Worm (Caenorhabditis elegans) whole organism, L3 larva: ENCODE data around the gene Y40B10A.5.
A peak's percentile ranks its signal among the peaks of the same experiment; 100 is the strongest.

Experiments used
- ZK546.5 ChIP-seq: sonication (generic microtip); optimal IDR thresholded peaks from 2 replicates; lab custom pipeline; 2017; ENCODE audit warnings: missing biosample characterization, missing genetic modification characterization
- ama-1 ChIP-seq: fragments of 150-350 bp; optimal IDR thresholded peaks from 2 replicates; lab custom pipeline; 2018
- ceh-16 ChIP-seq: sonication (generic microtip); optimal IDR thresholded peaks from 2 replicates; lab custom pipeline; 2017; ENCODE audit warnings: missing biosample characterization, missing genetic modification characterization
- ceh-28 ChIP-seq: fragments of 150-350 bp; optimal IDR thresholded peaks from 2 replicates; lab custom pipeline; 2014; ENCODE audit warnings: missing biosample characterization, missing genetic modification reagents, missing genetic modification characterization
- ceh-82 ChIP-seq: fragments of 150-350 bp; optimal IDR thresholded peaks from 2 replicates; lab custom pipeline; 2014; ENCODE audit warnings: missing biosample characterization, missing genetic modification characterization
- ceh-9 ChIP-seq: sonication (generic microtip); optimal IDR thresholded peaks from 2 replicates; lab custom pipeline; 2018; ENCODE audit warnings: missing biosample characterization, missing genetic modification characterization
- egl-27 ChIP-seq: sonication (generic microtip); optimal IDR thresholded peaks from 4 replicates; lab custom pipeline; 2017; ENCODE audit warnings: missing biosample characterization, missing genetic modification reagents, missing genetic modification characterization
- egl-5 ChIP-seq: fragments of 150-350 bp; optimal IDR thresholded peaks from 2 replicates; lab custom pipeline; 2017; ENCODE audit warnings: missing biosample characterization, missing genetic modification reagents, missing genetic modification characterization, inconsistent platforms
- elt-1 ChIP-seq: fragments of 150-350 bp; optimal IDR thresholded peaks from 2 replicates; lab custom pipeline; 2014; ENCODE audit warnings: missing biosample characterization, missing genetic modification characterization
- elt-2 ChIP-seq: sonication (generic microtip); optimal IDR thresholded peaks from 2 replicates; lab custom pipeline; 2016; ENCODE audit warnings: missing genetic modification reagents, mild to moderate bottlenecking, missing genetic modification characterization, missing compliant biosample characterization
- elt-3 ChIP-seq, 3 experiments: fragments of 150-350 bp in 1 of 3; sonication (generic microtip) in 2 of 3; optimal IDR thresholded peaks; 2 replicates in 2 of 3; 4 replicates in 1 of 3; lab custom pipeline; 2014 to 2017; ENCODE audit warnings: missing biosample characterization in 3 of 3, missing genetic modification characterization in 3 of 3
- eor-1 ChIP-seq, 2 experiments: fragments of 150-350 bp; optimal IDR thresholded peaks; 2 replicates each; lab custom pipeline; 2014 to 2018; ENCODE audit warnings: missing biosample characterization in 2 of 2, missing genetic modification characterization in 2 of 2
- fkh-10 ChIP-seq: sonication (generic microtip); optimal IDR thresholded peaks from 2 replicates; lab custom pipeline; 2017; ENCODE audit warnings: missing biosample characterization, missing genetic modification reagents, missing genetic modification characterization
- fkh-2 ChIP-seq: fragments of 150-350 bp; optimal IDR thresholded peaks from 2 replicates; lab custom pipeline; 2014; ENCODE audit warnings: missing biosample characterization, missing genetic modification reagents, missing genetic modification characterization
- fos-1 ChIP-seq: fragments of 150-350 bp; optimal IDR thresholded peaks from 2 replicates; lab custom pipeline; 2014; ENCODE audit warnings: missing biosample characterization, missing genetic modification characterization
- jun-1 ChIP-seq: fragments of 150-350 bp; optimal IDR thresholded peaks from 2 replicates; lab custom pipeline; 2014; ENCODE audit warnings: missing biosample characterization, missing genetic modification reagents, missing genetic modification characterization
- lin-15B ChIP-seq: fragments of 150-350 bp; optimal IDR thresholded peaks from 2 replicates; lab custom pipeline; 2014; ENCODE audit warnings: missing biosample characterization, missing genetic modification characterization
- lsy-12 ChIP-seq: sonication (generic microtip); optimal IDR thresholded peaks from 2 replicates; lab custom pipeline; 2016; ENCODE audit warnings: mild to moderate bottlenecking, missing genetic modification characterization, missing compliant biosample characterization
- mml-1 ChIP-seq: fragments of 150-350 bp; sonication (generic microtip); optimal IDR thresholded peaks from 3 replicates; lab custom pipeline; 2014; ENCODE audit warnings: missing biosample characterization, missing genetic modification characterization
- nfya-1 ChIP-seq: sonication (generic microtip); optimal IDR thresholded peaks from 2 replicates; lab custom pipeline; 2017; ENCODE audit warnings: missing genetic modification characterization, mild to moderate bottlenecking, missing compliant biosample characterization, antibody characterized with exemption, moderate library complexity; ENCODE audit not compliant: insufficient read depth
- nhr-11 ChIP-seq: fragments of 150-350 bp; optimal IDR thresholded peaks from 2 replicates; lab custom pipeline; 2014; ENCODE audit warnings: missing biosample characterization, missing genetic modification characterization
- nhr-23 ChIP-seq: fragments of 150-350 bp; optimal IDR thresholded peaks from 2 replicates; lab custom pipeline; 2014; ENCODE audit warnings: missing biosample characterization, missing genetic modification reagents, missing genetic modification characterization
- nhr-237 ChIP-seq: fragments of 150-350 bp; optimal IDR thresholded peaks from 2 replicates; lab custom pipeline; 2014; ENCODE audit warnings: missing biosample characterization, missing genetic modification characterization
- nhr-25 ChIP-seq: sonication (generic microtip); optimal IDR thresholded peaks from 2 replicates; lab custom pipeline; 2017; ENCODE audit warnings: missing biosample characterization, missing genetic modification characterization
- nhr-43 ChIP-seq: sonication (generic microtip); optimal IDR thresholded peaks from 2 replicates; lab custom pipeline; 2016; ENCODE audit warnings: mild to moderate bottlenecking, missing genetic modification characterization, missing compliant biosample characterization; ENCODE audit not compliant: poor library complexity, severe bottlenecking
- nhr-67 ChIP-seq: fragments of 150-350 bp; optimal IDR thresholded peaks from 2 replicates; lab custom pipeline; 2014; ENCODE audit warnings: missing biosample characterization, missing genetic modification characterization
- nhr-76 ChIP-seq: fragments of 150-350 bp; sonication (generic microtip); optimal IDR thresholded peaks from 5 replicates; lab custom pipeline; 2014; ENCODE audit warnings: missing biosample characterization, missing genetic modification characterization
- nhr-77 ChIP-seq: fragments of 150-350 bp; optimal IDR thresholded peaks from 2 replicates; lab custom pipeline; 2014; ENCODE audit warnings: missing biosample characterization, missing genetic modification characterization
- pha-4 ChIP-seq: fragments of 150-350 bp; optimal IDR thresholded peaks from 2 replicates; lab custom pipeline; 2014; ENCODE audit warnings: missing biosample characterization, missing genetic modification reagents, missing genetic modification characterization
- pqm-1 ChIP-seq: fragments of 150-350 bp; optimal IDR thresholded peaks from 2 replicates; lab custom pipeline; 2017; ENCODE audit warnings: missing biosample characterization, missing genetic modification characterization, inconsistent platforms
- sea-2 ChIP-seq: fragments of 150-350 bp; sonication (generic microtip); optimal IDR thresholded peaks from 4 replicates; lab custom pipeline; 2014; ENCODE audit warnings: missing biosample characterization, missing genetic modification reagents, missing genetic modification characterization
- unc-39 ChIP-seq: sonication (generic microtip); optimal IDR thresholded peaks from 4 replicates; lab custom pipeline; 2017; ENCODE audit warnings: missing biosample characterization, missing genetic modification characterization
- unc-62 ChIP-seq: fragments of 150-350 bp; sonication (generic microtip); optimal IDR thresholded peaks from 4 replicates; lab custom pipeline; 2014; ENCODE audit warnings: missing biosample characterization, missing genetic modification reagents, missing genetic modification characterization
- ztf-11 ChIP-seq: fragments of 150-350 bp; optimal IDR thresholded peaks from 2 replicates; lab custom pipeline; 2014; ENCODE audit warnings: missing biosample characterization, missing genetic modification characterization

Gene Y40B10A.5

ce11 chrV:2055765-2056504, 10.1 kb upstream of the Y40B10A.5 start:
- no peak for TF ChIP-seq jun-1 (tag; lab: Kevin White, UChicago)
- TF ChIP-seq nhr-76 (tag; lab: Kevin White, UChicago): peak; percentile 25
- peak; percentile 8 for TF ChIP-seq lin-15B
- peak; percentile 58 for TF ChIP-seq pha-4 (tag; lab: Kevin White, UChicago)
- peak; percentile 28 for TF ChIP-seq pqm-1 (tag; lab: Kevin White, UChicago)
- TF ChIP-seq elt-2: peak; percentile 63
- no peak for TF ChIP-seq nhr-25 (tag; lab: Kevin White, UChicago)
- TF ChIP-seq, all 47 proteins: peak for 5

ce11 chrV:2054254-2054653, 8.4 kb upstream of the Y40B10A.5 start:
- no peak for TF ChIP-seq ama-1 (lab: Kevin White, UChicago)
- TF ChIP-seq nhr-67 (tag; lab: Kevin White, UChicago): no peak
- TF ChIP-seq, all 47 proteins: peak for 0

- no peak for TF ChIP-seq elt-1 (tag; lab: Kevin White, UChicago)
- no peak for TF ChIP-seq ceh-82 (tag; lab: Kevin White, UChicago)
- no peak for TF ChIP-seq unc-62
- TF ChIP-seq fkh-2 (tag; lab: Kevin White, UChicago): no peak
- TF ChIP-seq ceh-28 (tag; lab: Kevin White, UChicago): no peak
- TF ChIP-seq sea-2 (GFP tag; lab: Kevin White, UChicago): no peak
These were observed 7.7 kb upstream of the Y40B10A.5 start, which contains the start of gene comt-5 for ce11 chrV:2053509-2053908. TSS of gene comt-5 (minus strand) at chrV:2053609.

ce11 chrV:2051507-2051906, 5.7 kb upstream of the Y40B10A.5 start, which contains the start of gene Y40B10A.11:
TSS of gene Y40B10A.11 (minus strand) at chrV:2051607.
- TF ChIP-seq nhr-76 (tag; lab: Kevin White, UChicago): no peak
- no peak for TF ChIP-seq nhr-23 (tag; lab: Kevin White, UChicago)
- TF ChIP-seq nhr-43 (tag; lab: Kevin White, UChicago): no peak
- no peak for TF ChIP-seq fkh-10 (GFP tag; lab: Kevin White, UChicago)
- no peak for TF ChIP-seq ama-1 (lab: Kevin White, UChicago)
- no peak for TF ChIP-seq ceh-16 (tag; lab: Kevin White, UChicago)
- TF ChIP-seq eor-1 (tag; optimal IDR thresholded peaks at IDR 0.05; lab: Kevin White, UChicago): no peak
- no peak for TF ChIP-seq fos-1 (tag; lab: Kevin White, UChicago)
- no peak for TF ChIP-seq lsy-12 (tag; lab: Kevin White, UChicago)
- TF ChIP-seq nfya-1 (tag; lab: Kevin White, UChicago): no peak
- TF ChIP-seq elt-1 (tag; lab: Kevin White, UChicago): no peak
- no peak for TF ChIP-seq nhr-237 (tag; lab: Kevin White, UChicago)
- TF ChIP-seq egl-5: no peak
- TF ChIP-seq ztf-11: no peak
- no peak for TF ChIP-seq mml-1 (tag; lab: Kevin White, UChicago)
- TF ChIP-seq sea-2 (GFP tag; lab: Kevin White, UChicago): no peak

ce11 chrV:2050790-2051189, 4.9 kb upstream of the Y40B10A.5 start:
- TF ChIP-seq nhr-11 (tag; lab: Kevin White, UChicago): no peak
- TF ChIP-seq elt-3 (tag; optimal IDR thresholded peaks at IDR 0.05; lab: Kevin White, UChicago): no peak
- no peak for TF ChIP-seq unc-39 (tag; lab: Kevin White, UChicago)
- no peak for TF ChIP-seq ceh-9 (tag; lab: Kevin White, UChicago)
- no peak for TF ChIP-seq ZK546.5 (tag; lab: Kevin White, UChicago)
- TF ChIP-seq egl-5: no peak
- TF ChIP-seq egl-27 (tag; lab: Kevin White, UChicago): no peak
- TF ChIP-seq nhr-237 (tag; lab: Kevin White, UChicago): no peak
- TF ChIP-seq elt-2: no peak
- no peak for TF ChIP-seq nhr-77 (tag; lab: Kevin White, UChicago)
